Fruit fly (Drosophila melanogaster): ENCODE measurements around the gene CG3604.

The CG3604 gene

dm6 chr2L:3647521-3648172 lies 50.0 kb downstream of the CG3604 start:
- no peak for TF ChIP-seq CG6792 (GFP tag; optimal IDR thresholded peaks at IDR 0.05)
- TF ChIP-seq CG8632 (GFP tag; optimal IDR thresholded peaks at IDR 0.05) = peak; percentile 13
- TF ChIP-seq Ets21C (GFP tag; optimal IDR thresholded peaks at IDR 0.05) = peak; percentile 30
- no peak for TF ChIP-seq Blimp-1 (GFP tag; optimal IDR thresholded peaks at IDR 0.05)
- TF ChIP-seq eg (GFP tag; IDR thresholded peaks at IDR 0.05) = peak; percentile 73
- TF ChIP-seq CG34406 (GFP tag; optimal IDR thresholded peaks at IDR 0.05) = peak; percentile 33
- no peak for TF ChIP-seq salr (GFP tag; optimal IDR thresholded peaks at IDR 0.05)
- peak; percentile 36 for TF ChIP-seq CG11762 (GFP tag; optimal IDR thresholded peaks at IDR 0.05; ENCODE audit: insufficient read depth)
- TF ChIP-seq CG1621 (tag; optimal IDR thresholded peaks at IDR 0.05) = no peak
- TF ChIP-seq CG6854 (GFP tag; optimal IDR thresholded peaks at IDR 0.05) = no peak
- TF ChIP-seq dac (GFP tag; optimal IDR thresholded peaks at IDR 0.05) = no peak
- TF ChIP-seq Hr4 (GFP tag; optimal IDR thresholded peaks at IDR 0.05) = peak; percentile 46
- no peak for TF ChIP-seq fd59A (GFP tag; optimal IDR thresholded peaks at IDR 0.05)
- peak; percentile 59 for TF ChIP-seq CG32006 (GFP tag; optimal IDR thresholded peaks at IDR 0.05)
- peak; percentile 46 for TF ChIP-seq fkh (GFP tag; optimal IDR thresholded peaks at IDR 0.05)
- TF ChIP-seq pdm3 (GFP tag; optimal IDR thresholded peaks at IDR 0.05) = peak; percentile 60
- no peak for TF ChIP-seq CG10669 (GFP tag; optimal IDR thresholded peaks at IDR 0.05)
- TF ChIP-seq lz (GFP tag; optimal IDR thresholded peaks at IDR 0.05) = peak; percentile 36
- no peak for TF ChIP-seq fd85E (GFP tag; optimal IDR thresholded peaks at IDR 0.05)
- TF ChIP-seq Eip78C (GFP tag) = peak; percentile 47
- TF ChIP-seq ss (GFP tag; optimal IDR thresholded peaks at IDR 0.05) = peak in 1 of 2 experiments; percentile 17
- TF ChIP-seq CG6163 (GFP tag; IDR thresholded peaks at IDR 0.05) = peak; percentile 33; the same call in 1 of the 3 replicates
- peak; percentile 61 for TF ChIP-seq OdsH (GFP tag; optimal IDR thresholded peaks at IDR 0.05)
- TF ChIP-seq CG3919 (GFP tag; optimal IDR thresholded peaks at IDR 0.05) = peak; percentile 38
- TF ChIP-seq CG4318 (GFP tag; optimal IDR thresholded peaks at IDR 0.05) = peak; percentile 4
- TF ChIP-seq Sox14 (GFP tag; optimal IDR thresholded peaks at IDR 0.05) = peak; percentile 65
- TF ChIP-seq achi (GFP tag; optimal IDR thresholded peaks at IDR 0.05) = peak; percentile 10
- TF ChIP-seq CG11902 (GFP tag; optimal IDR thresholded peaks at IDR 0.05) = no peak
- TF ChIP-seq spab (GFP tag; optimal IDR thresholded peaks at IDR 0.05) = no peak
- TF ChIP-seq net (GFP tag; optimal IDR thresholded peaks at IDR 0.05) = peak; percentile 26
- TF ChIP-seq cyc (GFP tag; optimal IDR thresholded peaks at IDR 0.05) = peak; percentile 14
- peak; percentile 44 for TF ChIP-seq Met (GFP tag; optimal IDR thresholded peaks at IDR 0.05)
- peak; percentile 12 for TF ChIP-seq CG10631 (GFP tag; optimal IDR thresholded peaks at IDR 0.05)
- peak; percentile 5 for TF ChIP-seq CG16779 (tag; optimal IDR thresholded peaks at IDR 0.05)
- peak; percentile 1 for TF ChIP-seq dsx (GFP tag; optimal IDR thresholded peaks at IDR 0.05; ENCODE audit: poor library complexity, severe bottlenecking)
- TF ChIP-seq CG15336 (GFP tag; IDR thresholded peaks at IDR 0.05) = peak; percentile 35; the same call in 1 of the 2 replicates
- no peak for TF ChIP-seq CG6808 (GFP tag; optimal IDR thresholded peaks at IDR 0.05)
- TF ChIP-seq topi (GFP tag; optimal IDR thresholded peaks at IDR 0.05) = peak; percentile 1
- peak; percentile 33 for TF ChIP-seq CG31627 (GFP tag; optimal IDR thresholded peaks at IDR 0.05)
- TF ChIP-seq CG8119 (GFP tag; IDR thresholded peaks at IDR 0.05) = peak; percentile 49; the same call in 2 of the 3 replicates
- peak; percentile 86 for TF ChIP-seq vri (GFP tag; optimal IDR thresholded peaks at IDR 0.05)
- TF ChIP-seq CG6276 (GFP tag; optimal IDR thresholded peaks at IDR 0.05) = peak; percentile 53
- no peak for TF ChIP-seq CG9139 (GFP tag; optimal IDR thresholded peaks at IDR 0.05)
- peak; percentile 67 for TF ChIP-seq acj6 (GFP tag; optimal IDR thresholded peaks at IDR 0.05)
- peak; percentile 80 for TF ChIP-seq svp (GFP tag)
- TF ChIP-seq Sox15 (GFP tag; optimal IDR thresholded peaks at IDR 0.05) = no peak
- TF ChIP-seq Eip75B (GFP tag; optimal IDR thresholded peaks at IDR 0.05) = no peak
- no peak for TF ChIP-seq CG8319 (GFP tag; optimal IDR thresholded peaks at IDR 0.05)
- no peak for TF ChIP-seq Lpt (GFP tag; optimal IDR thresholded peaks at IDR 0.05)
- TF ChIP-seq Gug (GFP tag; IDR thresholded peaks at IDR 0.05) = peak; percentile 43
- TF ChIP-seq Sox102F (GFP tag; optimal IDR thresholded peaks at IDR 0.05) = peak; percentile 61
